Fruit fly (Drosophila melanogaster): ENCODE results near the gene CG13926.

The CG13926 gene

dm6 chr3L:1664876-1665275 lies 46.9 kb upstream of the CG13926 start, which contains the start of the genes Srrm234 and CG7974:
Gene Srrm234, minus strand, starts transcription at chr3L:1665064.
Gene CG7974, plus strand, starts transcription at chr3L:1665138.
- TF ChIP-seq Max (GFP tag; optimal IDR thresholded peaks at IDR 0.05), result peak; percentile 3
- no peak for TF ChIP-seq CG7987 (GFP tag; optimal IDR thresholded peaks at IDR 0.05)
- TF ChIP-seq CG2202 (tag; optimal IDR thresholded peaks at IDR 0.05), result no peak
- no peak for TF ChIP-seq CG14965 (GFP tag; optimal IDR thresholded peaks at IDR 0.05; ENCODE audit: borderline replicate concordance)
- TF ChIP-seq CG13624 (GFP tag; optimal IDR thresholded peaks at IDR 0.05), result no peak
- TF ChIP-seq pita (GFP tag; optimal IDR thresholded peaks at IDR 0.05), result no peak
- peak; percentile 36; the same call in 1 of the 3 replicates for TF ChIP-seq CG34224 (GFP tag; IDR thresholded peaks at IDR 0.05; ENCODE audit: partially characterized antibody)
- TF ChIP-seq CG14710 (tag; optimal IDR thresholded peaks at IDR 0.05), result peak; percentile 49
- TF ChIP-seq HLH4C (GFP tag; IDR thresholded peaks at IDR 0.05; ENCODE audit: partially characterized antibody), result no peak
- peak; percentile 94 for TF ChIP-seq Elba2 (GFP tag; optimal IDR thresholded peaks at IDR 0.05)
- no peak for TF ChIP-seq dimm (GFP tag; IDR thresholded peaks at IDR 0.05)
- TF ChIP-seq amos (GFP tag; IDR thresholded peaks at IDR 0.05; ENCODE audit: partially characterized antibody), result peak; percentile 38; the same call in 1 of the 2 replicates
- no peak for TF ChIP-seq CG3065 (GFP tag; optimal IDR thresholded peaks at IDR 0.05)
- TF ChIP-seq CG33213 (GFP tag; optimal IDR thresholded peaks at IDR 0.05), result no peak
- TF ChIP-seq ewg (GFP tag; optimal IDR thresholded peaks at IDR 0.05), result no peak
- peak; percentile 32; the same call in 1 of the 2 replicates for TF ChIP-seq bbx (GFP tag; IDR thresholded peaks at IDR 0.05; ENCODE audit: partially characterized antibody)
- TF ChIP-seq Myb (GFP tag; optimal IDR thresholded peaks at IDR 0.05), result peak; percentile 7
- TF ChIP-seq bigmax (GFP tag; optimal IDR thresholded peaks at IDR 0.05), result peak; percentile 46
- no peak for TF ChIP-seq hkb (optimal IDR thresholded peaks at IDR 0.05)
- 0 out of 2 replicates have a peak, but pooled peaks have one; percentile 25 for TF ChIP-seq hkb (GFP tag; IDR thresholded peaks at IDR 0.05)
- peak; percentile 51; the same call in 1 of the 3 replicates for TF ChIP-seq Opbp (GFP tag; IDR thresholded peaks at IDR 0.05; ENCODE audit: partially characterized antibody)
- TF ChIP-seq Lhr (GFP tag; optimal IDR thresholded peaks at IDR 0.05), result peak; percentile 5
- TF ChIP-seq Hmx (GFP tag; optimal IDR thresholded peaks at IDR 0.05), result no peak
- TF ChIP-seq Sin3A (optimal IDR thresholded peaks at IDR 0.05), result peak; percentile 50
- TF ChIP-seq nmo (GFP tag; optimal IDR thresholded peaks at IDR 0.05), result peak; percentile 10
- 0 out of 3 replicates have a peak, but pooled peaks have one; percentile 11 for TF ChIP-seq knrl (GFP tag; IDR thresholded peaks at IDR 0.05; ENCODE audit: partially characterized antibody)
- peak; percentile 88 for TF ChIP-seq gfzf (GFP tag; optimal IDR thresholded peaks at IDR 0.05)
- peak; percentile 55 for TF ChIP-seq E2f2 (GFP tag; IDR thresholded peaks at IDR 0.05)
- peak; percentile 66 for TF ChIP-seq YL-1 (GFP tag; optimal IDR thresholded peaks at IDR 0.05)
- TF ChIP-seq sna (GFP tag; IDR thresholded peaks at IDR 0.05; ENCODE audit: partially characterized antibody), result peak; percentile 39; the same call in 1 of the 2 replicates
- TF ChIP-seq CG4282 (GFP tag; optimal IDR thresholded peaks at IDR 0.05), result no peak
- TF ChIP-seq CG9817 (tag; optimal IDR thresholded peaks at IDR 0.05), result no peak
- peak; percentile 4 for TF ChIP-seq grau (tag; optimal IDR thresholded peaks at IDR 0.05)
- TF ChIP-seq tup (GFP tag; optimal IDR thresholded peaks at IDR 0.05), result no peak
- no peak for TF ChIP-seq Six4 (GFP tag; optimal IDR thresholded peaks at IDR 0.05)
- no peak for TF ChIP-seq crp (GFP tag; optimal IDR thresholded peaks at IDR 0.05)
- TF ChIP-seq unc-4 (GFP tag; IDR thresholded peaks at IDR 0.05; ENCODE audit: partially characterized antibody), result 0 out of 2 replicates have a peak, but pooled peaks have one; percentile 19
- TF ChIP-seq stwl (tag; optimal IDR thresholded peaks at IDR 0.05), result peak; percentile 96
- TF ChIP-seq ken (GFP tag; IDR thresholded peaks at IDR 0.05), result no peak
- TF ChIP-seq fd64A (GFP tag; optimal IDR thresholded peaks at IDR 0.05), result no peak
- no peak for TF ChIP-seq sob (GFP tag; IDR thresholded peaks at IDR 0.05)
- TF ChIP-seq MESR4 (GFP tag; optimal IDR thresholded peaks at IDR 0.05), result peak; percentile 84
- TF ChIP-seq CG10147 (GFP tag; optimal IDR thresholded peaks at IDR 0.05), result peak; percentile 25
- TF ChIP-seq row (GFP tag; IDR thresholded peaks at IDR 0.05), result peak; percentile 29; the same call in 1 of the 3 replicates
- no peak for TF ChIP-seq da (GFP tag; optimal IDR thresholded peaks at IDR 0.05)
- peak; percentile 49 for TF ChIP-seq hbn (GFP tag; IDR thresholded peaks at IDR 0.05; ENCODE audit: partially characterized antibody)
- TF ChIP-seq Fer1 (GFP tag; optimal IDR thresholded peaks at IDR 0.05), result peak; percentile 12
- TF ChIP-seq Ets97D (GFP tag; optimal IDR thresholded peaks at IDR 0.05), result peak; percentile 58
- TF ChIP-seq crc (GFP tag; optimal IDR thresholded peaks at IDR 0.05), result no peak
